Fruit fly (Drosophila melanogaster) whole organism, prepupa: ENCODE results near the gene CG13071.

Source experiments
- Blimp-1 ChIP-seq: fragments of 200-800 bp; sonication (Bioruptor generic); optimal IDR thresholded peaks from 3 replicates; lab custom pipeline; 2017; ENCODE audit warnings: missing biosample characterization, missing genetic modification characterization, mild to moderate bottlenecking, moderate library complexity, missing genetic modification reagents
- CG10631 ChIP-seq: fragments of 200-800 bp; sonication (Bioruptor generic); optimal IDR thresholded peaks from 2 replicates; lab custom pipeline; 2016; ENCODE audit warnings: missing biosample characterization, missing genetic modification characterization
- CG11294 ChIP-seq: fragments of 200-800 bp; sonication (Bioruptor generic); IDR thresholded peaks from 2 replicates; pipeline ENCODE4 v1.3.6; 2022; ENCODE audit warnings: missing biosample characterization, missing genetic modification characterization
- CG11762 ChIP-seq: fragments of 200-800 bp; sonication (Bioruptor generic); optimal IDR thresholded peaks from 3 replicates; lab custom pipeline; 2016; ENCODE audit warnings: missing biosample characterization, missing genetic modification characterization; ENCODE audit not compliant: insufficient read depth
- CG11902 ChIP-seq: fragments of 200-800 bp; sonication (Bioruptor generic); optimal IDR thresholded peaks from 3 replicates; lab custom pipeline; 2016; ENCODE audit warnings: missing biosample characterization, missing genetic modification characterization
- CG15336 ChIP-seq: fragments of 200-800 bp; sonication (Bioruptor generic); IDR thresholded peaks from 2 replicates; pipeline ENCODE4 v1.3.6; 2022; ENCODE audit warnings: missing biosample characterization, missing genetic modification characterization
- CG1621 ChIP-seq: fragments of 200-800 bp; sonication (Bioruptor generic); optimal IDR thresholded peaks from 3 replicates; lab custom pipeline; 2018; ENCODE audit warnings: missing biosample characterization, mild to moderate bottlenecking, missing genetic modification characterization
- CG3032 ChIP-seq: fragments of 200-800 bp; optimal IDR thresholded peaks from 2 replicates; lab custom pipeline; 2019; ENCODE audit warnings: missing biosample characterization, mild to moderate bottlenecking, missing genetic modification characterization, moderate library complexity
- CG34406 ChIP-seq: fragments of 200-800 bp; sonication (Bioruptor generic); optimal IDR thresholded peaks from 3 replicates; lab custom pipeline; 2016; ENCODE audit warnings: missing biosample characterization, missing genetic modification characterization
- CG3919 ChIP-seq: fragments of 200-800 bp; sonication (Bioruptor generic); optimal IDR thresholded peaks from 3 replicates; lab custom pipeline; 2016; ENCODE audit warnings: missing biosample characterization, missing genetic modification characterization
- CG6163 ChIP-seq: fragments of 200-800 bp; sonication (Bioruptor generic); IDR thresholded peaks from 3 replicates; pipeline ENCODE4 v1.3.6; 2022; ENCODE audit warnings: missing biosample characterization, missing genetic modification characterization
- CG6792 ChIP-seq: fragments of 200-800 bp; sonication (Bioruptor generic); optimal IDR thresholded peaks from 3 replicates; lab custom pipeline; 2016; ENCODE audit warnings: missing biosample characterization, missing genetic modification characterization
- CG6808 ChIP-seq: fragments of 200-800 bp; sonication (Bioruptor generic); optimal IDR thresholded peaks from 3 replicates; lab custom pipeline; 2017; ENCODE audit warnings: missing biosample characterization, missing genetic modification characterization, mild to moderate bottlenecking, moderate library complexity, missing genetic modification reagents
- CG6854 ChIP-seq: fragments of 200-800 bp; sonication (Bioruptor generic); optimal IDR thresholded peaks from 2 replicates; lab custom pipeline; 2017; ENCODE audit warnings: missing biosample characterization, mild to moderate bottlenecking, missing genetic modification characterization
- CG7368 ChIP-seq: fragments of 200-800 bp; sonication (Bioruptor generic); optimal IDR thresholded peaks from 3 replicates; lab custom pipeline; 2016; ENCODE audit warnings: missing biosample characterization, missing genetic modification characterization
- CG8119 ChIP-seq: fragments of 200-800 bp; sonication (Bioruptor generic); IDR thresholded peaks from 3 replicates; pipeline ENCODE4 v1.3.6; 2022; ENCODE audit warnings: missing biosample characterization, missing genetic modification characterization
- CG8319 ChIP-seq: fragments of 200-800 bp; sonication (Bioruptor generic); optimal IDR thresholded peaks from 3 replicates; lab custom pipeline; 2016; ENCODE audit warnings: missing biosample characterization, missing genetic modification characterization
- CG8632 ChIP-seq: fragments of 200-800 bp; sonication (Bioruptor generic); optimal IDR thresholded peaks from 3 replicates; lab custom pipeline; 2016; ENCODE audit warnings: missing biosample characterization, missing genetic modification characterization
- CG9139 ChIP-seq: fragments of 200-800 bp; sonication (Bioruptor generic); optimal IDR thresholded peaks from 3 replicates; lab custom pipeline; 2017; ENCODE audit warnings: missing biosample characterization, mild to moderate bottlenecking, missing genetic modification characterization
- Eip75B ChIP-seq: fragments of 200-800 bp; sonication (Bioruptor generic); optimal IDR thresholded peaks from 3 replicates; lab custom pipeline; 2016; ENCODE audit warnings: missing biosample characterization, missing genetic modification characterization
- Ets96B ChIP-seq: fragments of 200-800 bp; optimal IDR thresholded peaks from 2 replicates; lab custom pipeline; 2019; ENCODE audit warnings: missing biosample characterization, mild to moderate bottlenecking, missing genetic modification characterization, moderate library complexity
- Hr38 ChIP-seq: sonication (Bioruptor generic); optimal IDR thresholded peaks from 2 replicates; lab custom pipeline; 2016; ENCODE audit warnings: missing biosample characterization, missing genetic modification characterization
- Hr39 ChIP-seq: fragments of 200-800 bp; sonication (Bioruptor generic); optimal IDR thresholded peaks from 2 replicates; lab custom pipeline; 2016; ENCODE audit warnings: missing biosample characterization, missing genetic modification characterization
- Met ChIP-seq: fragments of 200-800 bp; sonication (Bioruptor generic); optimal IDR thresholded peaks from 3 replicates; lab custom pipeline; 2016; ENCODE audit warnings: missing biosample characterization, missing genetic modification characterization
- OdsH ChIP-seq: fragments of 200-800 bp; sonication (Bioruptor generic); optimal IDR thresholded peaks from 3 replicates; lab custom pipeline; 2016; ENCODE audit warnings: missing biosample characterization, missing genetic modification characterization
- Smox ChIP-seq: fragments of 200-800 bp; sonication (Bioruptor generic); optimal IDR thresholded peaks from 3 replicates; lab custom pipeline; 2016; ENCODE audit warnings: missing biosample characterization, missing genetic modification characterization
- Sox15 ChIP-seq: fragments of 200-800 bp; sonication (Bioruptor generic); optimal IDR thresholded peaks from 3 replicates; lab custom pipeline; 2016; ENCODE audit warnings: missing biosample characterization, missing genetic modification characterization
- achi ChIP-seq: fragments of 200-800 bp; sonication (Bioruptor generic); optimal IDR thresholded peaks from 3 replicates; lab custom pipeline; 2016; ENCODE audit warnings: missing biosample characterization, missing genetic modification characterization
- acj6 ChIP-seq: fragments of 200-800 bp; sonication (Bioruptor generic); optimal IDR thresholded peaks from 3 replicates; lab custom pipeline; 2016; ENCODE audit warnings: missing biosample characterization, missing genetic modification characterization
- dac ChIP-seq: fragments of 200-800 bp; sonication (Bioruptor generic); optimal IDR thresholded peaks from 2 replicates; lab custom pipeline; 2017; ENCODE audit warnings: missing biosample characterization, mild to moderate bottlenecking, missing genetic modification characterization
- dsx ChIP-seq: fragments of 200-800 bp; optimal IDR thresholded peaks from 3 replicates; lab custom pipeline; 2019; ENCODE audit warnings: missing biosample characterization, mild to moderate bottlenecking, missing genetic modification characterization, moderate library complexity; ENCODE audit not compliant: poor library complexity, severe bottlenecking
- eg ChIP-seq: fragments of 200-800 bp; sonication (Bioruptor generic); IDR thresholded peaks from 3 replicates; pipeline ENCODE4 v1.3.6; 2022; ENCODE audit warnings: missing biosample characterization, missing genetic modification characterization
- fd59A ChIP-seq: fragments of 200-800 bp; sonication (Bioruptor generic); optimal IDR thresholded peaks from 2 replicates; lab custom pipeline; 2017; ENCODE audit warnings: missing biosample characterization, mild to moderate bottlenecking, missing genetic modification characterization, missing genetic modification reagents
- fd85E ChIP-seq: fragments of 200-800 bp; sonication (Bioruptor generic); optimal IDR thresholded peaks from 3 replicates; lab custom pipeline; 2016; ENCODE audit warnings: missing biosample characterization, missing genetic modification characterization
- fkh ChIP-seq: fragments of 200-800 bp; sonication (Bioruptor generic); optimal IDR thresholded peaks from 3 replicates; lab custom pipeline; 2017; ENCODE audit warnings: missing biosample characterization, mild to moderate bottlenecking, missing genetic modification characterization, moderate library complexity
- lz ChIP-seq: fragments of 200-800 bp; sonication (Bioruptor generic); optimal IDR thresholded peaks from 3 replicates; lab custom pipeline; 2016; ENCODE audit warnings: missing biosample characterization, missing genetic modification characterization
- net ChIP-seq: fragments of 200-800 bp; sonication (Bioruptor generic); optimal IDR thresholded peaks from 3 replicates; lab custom pipeline; 2016; ENCODE audit warnings: missing biosample characterization, missing genetic modification characterization
- pdm3 ChIP-seq: fragments of 200-800 bp; sonication (Bioruptor generic); optimal IDR thresholded peaks from 3 replicates; lab custom pipeline; 2016; ENCODE audit warnings: missing biosample characterization, missing genetic modification characterization
- ss ChIP-seq, 2 experiments: fragments of 200-800 bp; sonication (Bioruptor generic); optimal IDR thresholded peaks; 2 replicates in 1 of 2; 3 replicates in 1 of 2; lab custom pipeline; 2017 to 2018; ENCODE audit warnings: mild to moderate bottlenecking in 2 of 2, missing biosample characterization in 2 of 2, missing genetic modification characterization in 2 of 2, moderate library complexity in 1 of 2
- svp ChIP-seq: fragments of 200-800 bp; sonication (Bioruptor generic); peaks from one replicate; lab custom pipeline; 2016; ENCODE audit warnings: missing biosample characterization, missing genetic modification characterization

CG13071 gene

dm6 chr3L:16303078-16303477 is 40.5 kb downstream of the CG13071 start, which contains the start of gene CG13044:
CG13044 (minus strand) TSS chr3L:16303178.
- TF ChIP-seq fd59A (GFP tag; lab: Kevin White, UChicago) = no peak
- peak; percentile 41 for TF ChIP-seq Blimp-1 (GFP tag; lab: Kevin White, UChicago)
- TF ChIP-seq, all 60 proteins: peak for 1

dm6 chr3L:16303982-16304381 is 41.4 kb downstream of the CG13071 start, which contains the start of gene CG43249:
CG43249 (plus strand) TSS chr3L:16304282.
- TF ChIP-seq dsx (GFP tag; lab: Kevin White, UChicago) (no peak), CG8119 (GFP tag; lab: Robert Waterston, UW) (no peak), Ets96B (tag; lab: Kevin White, UChicago) (no peak), eg (no peak), CG6808 (GFP tag; lab: Kevin White, UChicago) (no peak), OdsH (GFP tag; lab: Kevin White, UChicago) (no peak), Sox15 (GFP tag; lab: Kevin White, UChicago) (no peak), CG6792 (GFP tag; lab: Kevin White, UChicago) (no peak), fd85E (no peak), CG3919 (no peak)

- TF ChIP-seq CG7368 (GFP tag; lab: Kevin White, UChicago) (no peak), fkh (GFP tag; lab: Kevin White, UChicago) (no peak), svp (GFP tag; lab: Kevin White, UChicago) (peak; percentile 30), CG11762 (GFP tag; lab: Kevin White, UChicago) (no peak), Hr39 (GFP tag; lab: Kevin White, UChicago) (no peak)
Observed at dm6 chr3L:16305820-16306650, 43.5 kb downstream of the CG13071 start, which contains the start of the genes CG13043 and CG13063. CG13043 (minus strand) TSS chr3L:16305870. CG13063 (plus strand) TSS chr3L:16306600.

- TF ChIP-seq pdm3 (GFP tag; lab: Kevin White, UChicago) = no peak
- TF ChIP-seq CG9139 (GFP tag; lab: Kevin White, UChicago) = no peak
- TF ChIP-seq net = no peak
- TF ChIP-seq CG11294 (GFP tag; lab: Robert Waterston, UW) = no peak
- no peak for TF ChIP-seq svp (GFP tag; lab: Kevin White, UChicago)
- TF ChIP-seq acj6 = no peak
- no peak for TF ChIP-seq CG6163 (GFP tag; lab: Robert Waterston, UW)
- TF ChIP-seq ss (GFP tag; optimal IDR thresholded peaks at IDR 0.05; lab: Kevin White, UChicago) = no peak
- no peak for TF ChIP-seq achi (GFP tag; lab: Kevin White, UChicago)
- TF ChIP-seq Smox = no peak
- TF ChIP-seq fd85E = no peak
- no peak for TF ChIP-seq dac (GFP tag; lab: Kevin White, UChicago)
- TF ChIP-seq Blimp-1 (GFP tag; lab: Kevin White, UChicago) = no peak
- TF ChIP-seq CG34406 (GFP tag; lab: Kevin White, UChicago) = no peak
Observed at dm6 chr3L:16308380-16308779, 45.8 kb downstream of the CG13071 start, which contains the start of gene CG13042. CG13042 (minus strand) TSS chr3L:16308480.

dm6 chr3L:16309972-16310371 is 47.4 kb downstream of the CG13071 start:
- TF ChIP-seq OdsH (GFP tag; lab: Kevin White, UChicago) (peak; percentile 51), CG15336 (peak; percentile 82), achi (GFP tag; lab: Kevin White, UChicago) (peak; percentile 34), fd59A (GFP tag; lab: Kevin White, UChicago) (no peak), CG6808 (GFP tag; lab: Kevin White, UChicago) (no peak), Sox15 (GFP tag; lab: Kevin White, UChicago) (no peak), Eip75B (GFP tag; lab: Kevin White, UChicago) (peak; percentile 61), lz (peak; percentile 52), CG11294 (GFP tag; lab: Robert Waterston, UW) (peak; percentile 52), Smox (no peak), CG1621 (tag; lab: Kevin White, UChicago) (no peak), Hr38 (GFP tag; lab: Kevin White, UChicago) (no peak), Met (GFP tag; lab: Kevin White, UChicago) (no peak), CG34406 (GFP tag; lab: Kevin White, UChicago) (no peak), CG6792 (GFP tag; lab: Kevin White, UChicago) (peak; percentile 50), CG7368 (GFP tag; lab: Kevin White, UChicago) (peak; percentile 16), pdm3 (GFP tag; lab: Kevin White, UChicago) (peak; percentile 36), ss (GFP tag; optimal IDR thresholded peaks at IDR 0.05; lab: Kevin White, UChicago) (no peak), fkh (GFP tag; lab: Kevin White, UChicago) (no peak), CG9139 (GFP tag; lab: Kevin White, UChicago) (no peak), CG8632 (GFP tag; lab: Kevin White, UChicago) (no peak), CG3032 (no peak), CG6854 (GFP tag; lab: Kevin White, UChicago) (no peak), CG10631 (GFP tag; lab: Kevin White, UChicago) (peak; percentile 59), CG11902 (GFP tag; lab: Kevin White, UChicago) (no peak), CG8319 (GFP tag; lab: Kevin White, UChicago) (no peak)
